Worm (Caenorhabditis elegans): ENCODE measurements around the gene B0432.1.
A peak's percentile ranks its signal among the peaks of the same experiment; 100 is the strongest.

B0432.1 gene

ce11 chrII:319459-319858 lies 22.3 kb downstream of the B0432.1 start, which contains the start of gene far-7:
far-7 (plus strand) TSS chrII:319789.
- TF ChIP-seq lin-15B (tag; optimal IDR thresholded peaks at IDR 0.05), result no peak
- no peak for TF ChIP-seq ceh-62 (tag; optimal IDR thresholded peaks at IDR 0.05)
- TF ChIP-seq nhr-76 (tag; optimal IDR thresholded peaks at IDR 0.05), result no peak
- TF ChIP-seq nhr-28 (tag; optimal IDR thresholded peaks at IDR 0.05), result peak; percentile 58
- TF ChIP-seq hlh-30 (tag; optimal IDR thresholded peaks at IDR 0.05; ENCODE audit: insufficient read depth), result peak; percentile 48

ce11 chrII:320783-321182 lies 23.6 kb downstream of the B0432.1 start:
- TF ChIP-seq hmg-1.1 (GFP tag; IDR thresholded peaks at IDR 0.05), result no peak
- no peak for TF ChIP-seq spr-1 (tag; optimal IDR thresholded peaks at IDR 0.05)
- no peak for TF ChIP-seq mxl-2 (GFP tag; conservative IDR thresholded peaks at IDR 0.05)
- TF ChIP-seq ZK337.2 (GFP tag; IDR thresholded peaks at IDR 0.05), result no peak
- peak; percentile 51 for TF ChIP-seq aha-1 (tag)
- no peak for TF ChIP-seq ceh-44 (GFP tag; IDR thresholded peaks at IDR 0.05)

- TF ChIP-seq mxl-3 (GFP tag; optimal IDR thresholded peaks at IDR 0.05) (no peak), Y75B8A.6 (GFP tag; IDR thresholded peaks at IDR 0.05) (no peak), mdl-1 (tag; optimal IDR thresholded peaks at IDR 0.05) (no peak), fos-1 (tag; optimal IDR thresholded peaks at IDR 0.05) (no peak), unc-62 (GFP tag; optimal IDR thresholded peaks at IDR 0.05 in 1 of 2) (peak in 1 of 2 experiments; percentile 74), unc-62 (tag; optimal IDR thresholded peaks at IDR 0.05) (no peak), ceh-44 (GFP tag; IDR thresholded peaks at IDR 0.05) (no peak), mep-1 (tag; optimal IDR thresholded peaks at IDR 0.05) (no peak)
Observed at ce11 chrII:321183-321582, 24.0 kb downstream of the B0432.1 start.

ce11 chrII:323048-323776 lies 26.0 kb downstream of the B0432.1 start, which contains the start of gene K01A2.10:
K01A2.10 (minus strand) TSS chrII:323098.
- peak; percentile 11 for TF ChIP-seq ceh-28 (tag; optimal IDR thresholded peaks at IDR 0.05)
- no peak for TF ChIP-seq spr-3 (GFP tag; optimal IDR thresholded peaks at IDR 0.05)
- TF ChIP-seq nhr-77 (tag; optimal IDR thresholded peaks at IDR 0.05), result no peak
- no peak for TF ChIP-seq nhr-6 (tag; optimal IDR thresholded peaks at IDR 0.05)
- TF ChIP-seq mxl-3 (GFP tag; optimal IDR thresholded peaks at IDR 0.05), result no peak
- TF ChIP-seq Y48G9A.11 (GFP tag; IDR thresholded peaks at IDR 0.05), result no peak
- peak; percentile 48; the same call in 1 of the 2 replicates for TF ChIP-seq D1046.2 (GFP tag; IDR thresholded peaks at IDR 0.05)
- no peak for TF ChIP-seq nhr-25 (tag; optimal IDR thresholded peaks at IDR 0.05; ENCODE audit: borderline replicate concordance, insufficient read depth)
- no peak for TF ChIP-seq T20F7.1 (GFP tag; optimal IDR thresholded peaks at IDR 0.05)
- peak in 1 of 2 experiments; percentile 21 for TF ChIP-seq hif-1 (tag; optimal IDR thresholded peaks at IDR 0.05)
- peak; percentile 10 for TF ChIP-seq dpl-1 (GFP tag; optimal IDR thresholded peaks at IDR 0.05)
- TF ChIP-seq nhr-237 (tag; optimal IDR thresholded peaks at IDR 0.05), result no peak
- TF ChIP-seq nhr-28 (tag; optimal IDR thresholded peaks at IDR 0.05), result peak; percentile 55
- TF ChIP-seq lir-3 (tag; optimal IDR thresholded peaks at IDR 0.05), result no peak
- peak; percentile 46 for TF ChIP-seq mep-1 (tag; optimal IDR thresholded peaks at IDR 0.05)
- TF ChIP-seq unc-62 (GFP tag; optimal IDR thresholded peaks at IDR 0.05 in 1 of 2), result peak in 1 of 2 experiments; percentile 55
- no peak for TF ChIP-seq unc-62 (tag; optimal IDR thresholded peaks at IDR 0.05)
- TF ChIP-seq rbr-2 (tag; optimal IDR thresholded peaks at IDR 0.05), result peak; percentile 33
- peak; percentile 2 for TF ChIP-seq fkh-10 (GFP tag; optimal IDR thresholded peaks at IDR 0.05)
- TF ChIP-seq mes-2 (tag; optimal IDR thresholded peaks at IDR 0.05; ENCODE audit: poor library complexity, severe bottlenecking), result no peak
- TF ChIP-seq aha-1 (tag), result peak; percentile 94
- TF ChIP-seq nhr-11 (tag; optimal IDR thresholded peaks at IDR 0.05), result peak; percentile 42
- TF ChIP-seq Y75B8A.6 (GFP tag; IDR thresholded peaks at IDR 0.05), result no peak
- no peak for TF ChIP-seq zip-11 (GFP tag; IDR thresholded peaks at IDR 0.05)
- peak; percentile 32 for TF ChIP-seq hlh-11 (tag; optimal IDR thresholded peaks at IDR 0.05)
- peak; percentile 92 for TF ChIP-seq hlh-30 (tag; optimal IDR thresholded peaks at IDR 0.05; ENCODE audit: insufficient read depth)
- no peak for TF ChIP-seq R02D3.7 (tag; optimal IDR thresholded peaks at IDR 0.05)
- TF ChIP-seq lsy-2 (tag; optimal IDR thresholded peaks at IDR 0.05), result peak; percentile 47 to 64
- TF ChIP-seq php-3 (GFP tag; IDR thresholded peaks at IDR 0.05), result no peak
- peak in 1 of 2 experiments; percentile 47 for TF ChIP-seq mdl-1 (tag; optimal IDR thresholded peaks at IDR 0.05)
- TF ChIP-seq fos-1 (tag; optimal IDR thresholded peaks at IDR 0.05), result no peak
- peak; percentile 60 for TF ChIP-seq hmg-1.1 (GFP tag; IDR thresholded peaks at IDR 0.05)

Measured in whole organism, L4 larva.